Fruit fly (Drosophila melanogaster) whole organism, pupa: ENCODE results near the gene CG13407.

Experiments
- CG10348 ChIP-seq: fragments of 200-800 bp; sonication (Bioruptor generic); IDR thresholded peaks from 2 replicates; pipeline ENCODE4 v1.3.6; 2022; ENCODE audit warnings: missing biosample characterization, missing genetic modification characterization
- CG12605 ChIP-seq: fragments of 200-800 bp; sonication (Bioruptor generic); IDR thresholded peaks from 2 replicates; pipeline ENCODE4 v1.3.6; 2022; ENCODE audit warnings: missing biosample characterization, missing genetic modification characterization
- CG13204 ChIP-seq: fragments of 200-800 bp; sonication (Bioruptor generic); optimal IDR thresholded peaks from 2 replicates; lab custom pipeline; 2018; ENCODE audit warnings: missing biosample characterization, mild to moderate bottlenecking, missing genetic modification characterization, moderate library complexity
- CG14655 ChIP-seq: fragments of 200-800 bp; sonication (Bioruptor generic); optimal IDR thresholded peaks from 3 replicates; lab custom pipeline; 2017; ENCODE audit warnings: mild to moderate bottlenecking, missing biosample characterization, missing genetic modification reagents, missing genetic modification characterization
- CG15710 ChIP-seq: fragments of 200-800 bp; sonication (Bioruptor generic); optimal IDR thresholded peaks from 2 replicates; lab custom pipeline; 2018; ENCODE audit warnings: missing biosample characterization, mild to moderate bottlenecking, missing genetic modification characterization, moderate library complexity
- CG17806 ChIP-seq: fragments of 200-800 bp; sonication (Bioruptor generic); optimal IDR thresholded peaks from 2 replicates; lab custom pipeline; 2018; ENCODE audit warnings: missing biosample characterization, mild to moderate bottlenecking, missing genetic modification characterization, moderate library complexity
- CG32121 ChIP-seq: fragments of 200-800 bp; sonication (Bioruptor generic); IDR thresholded peaks from 2 replicates; pipeline ENCODE4 v1.3.6; 2022; ENCODE audit warnings: missing biosample characterization, missing genetic modification characterization
- CG34367 ChIP-seq: fragments of 200-800 bp; sonication (Bioruptor generic); optimal IDR thresholded peaks from 2 replicates; lab custom pipeline; 2018; ENCODE audit warnings: missing biosample characterization, mild to moderate bottlenecking, missing genetic modification characterization
- CG4496 ChIP-seq: fragments of 200-800 bp; sonication (Bioruptor generic); IDR thresholded peaks from 3 replicates; pipeline ENCODE4 v1.3.6; 2022; ENCODE audit warnings: missing biosample characterization, missing genetic modification characterization
- CG8159 ChIP-seq: fragments of 200-800 bp; sonication (Bioruptor generic); optimal IDR thresholded peaks from 3 replicates; lab custom pipeline; 2018; ENCODE audit warnings: missing biosample characterization, mild to moderate bottlenecking, missing genetic modification characterization, moderate library complexity
- CG8301 ChIP-seq: fragments of 200-800 bp; sonication (Bioruptor generic); optimal IDR thresholded peaks from 2 replicates; lab custom pipeline; 2018; ENCODE audit warnings: missing biosample characterization, mild to moderate bottlenecking, missing genetic modification characterization
- CG9948 ChIP-seq: fragments of 200-800 bp; sonication (Bioruptor generic); optimal IDR thresholded peaks from 2 replicates; lab custom pipeline; 2018; ENCODE audit warnings: missing biosample characterization, mild to moderate bottlenecking, missing genetic modification characterization, moderate library complexity
- D1 ChIP-seq: fragments of 200-800 bp; sonication (Bioruptor generic); optimal IDR thresholded peaks from 2 replicates; lab custom pipeline; 2018; ENCODE audit warnings: missing biosample characterization, mild to moderate bottlenecking, missing genetic modification characterization, moderate library complexity
- EcR ChIP-seq: fragments of 200-800 bp; sonication (Bioruptor generic); optimal IDR thresholded peaks from 3 replicates; lab custom pipeline; 2019; ENCODE audit warnings: missing biosample characterization, missing genetic modification characterization, mild to moderate bottlenecking, moderate library complexity, missing genetic modification reagents
- Ets98B ChIP-seq: fragments of 200-800 bp; sonication (Bioruptor generic); IDR thresholded peaks from 2 replicates; pipeline ENCODE4 v1.3.6; 2022; ENCODE audit warnings: missing biosample characterization, missing genetic modification characterization
- Pif1A ChIP-seq: fragments of 200-800 bp; sonication (Bioruptor generic); optimal IDR thresholded peaks from 3 replicates; lab custom pipeline; 2016; ENCODE audit warnings: missing biosample characterization, missing genetic modification characterization
- Pif1B ChIP-seq: fragments of 200-800 bp; sonication (Bioruptor generic); optimal IDR thresholded peaks from 3 replicates; lab custom pipeline; 2016; ENCODE audit warnings: missing biosample characterization, missing genetic modification characterization
- Snoo ChIP-seq: fragments of 200-800 bp; sonication (Bioruptor generic); optimal IDR thresholded peaks from 3 replicates; lab custom pipeline; 2017; ENCODE audit warnings: missing biosample characterization, mild to moderate bottlenecking, missing genetic modification characterization, inconsistent platforms
- fd96Ca ChIP-seq: fragments of 200-800 bp; sonication (Bioruptor generic); IDR thresholded peaks from 3 replicates; pipeline ENCODE4 v1.3.6; 2022; ENCODE audit warnings: missing biosample characterization, missing genetic modification characterization
- gl ChIP-seq: fragments of 200-800 bp; sonication (Bioruptor generic); optimal IDR thresholded peaks from 2 replicates; lab custom pipeline; 2018; ENCODE audit warnings: missing biosample characterization, mild to moderate bottlenecking, missing genetic modification characterization
- rn ChIP-seq: fragments of 200-800 bp; sonication (Bioruptor generic); IDR thresholded peaks from 2 replicates; pipeline ENCODE4 v1.3.6; 2022; ENCODE audit warnings: missing biosample characterization, missing genetic modification characterization

The CG13407 gene

dm6 chr3R:22086297-22086696 lies 16.9 kb upstream of the CG13407 start, which contains the start of gene BomT3:
Gene BomT3, minus strand, starts transcription at chr3R:22086397.
- no peak for TF ChIP-seq CG12605
- TF ChIP-seq CG4496 (GFP tag; lab: Robert Waterston, UW), result no peak
- no peak for TF ChIP-seq Pif1B (GFP tag; lab: Kevin White, UChicago)
- TF ChIP-seq EcR (GFP tag; lab: Kevin White, UChicago), result no peak
- no peak for TF ChIP-seq CG9948
- TF ChIP-seq CG15710 (tag; lab: Kevin White, UChicago), result no peak
- TF ChIP-seq Snoo (tag; lab: Kevin White, UChicago), result no peak
- no peak for TF ChIP-seq fd96Ca (GFP tag; lab: Robert Waterston, UW)
- no peak for TF ChIP-seq CG34367 (tag; lab: Kevin White, UChicago)

- TF ChIP-seq CG8301 (tag; lab: Kevin White, UChicago) (no peak), CG15710 (tag; lab: Kevin White, UChicago) (no peak)
These were observed 16.4 kb upstream of the CG13407 start, which contains the start of gene BomBc3 for dm6 chr3R:22086775-22087174. Gene BomBc3, plus strand, starts transcription at chr3R:22087075.

- TF ChIP-seq CG17806 (tag; lab: Kevin White, UChicago) (no peak), Pif1A (GFP tag; lab: Kevin White, UChicago) (no peak), CG8301 (tag; lab: Kevin White, UChicago) (no peak), CG10348 (GFP tag; lab: Robert Waterston, UW) (no peak), CG14655 (GFP tag; lab: Kevin White, UChicago) (no peak), CG15710 (tag; lab: Kevin White, UChicago) (no peak), rn (GFP tag; lab: Robert Waterston, UW) (no peak), Ets98B (GFP tag; lab: Robert Waterston, UW) (no peak), CG12605 (no peak), fd96Ca (GFP tag; lab: Robert Waterston, UW) (no peak), D1 (no peak)
These were observed 9.3 kb upstream of the CG13407 start for dm6 chr3R:22093950-22094349.

dm6 chr3R:22096893-22097292 lies 6.3 kb upstream of the CG13407 start:
- TF ChIP-seq CG12605 (no peak), fd96Ca (GFP tag; lab: Robert Waterston, UW) (no peak), Pif1A (GFP tag; lab: Kevin White, UChicago) (no peak), CG9948 (no peak), CG8301 (tag; lab: Kevin White, UChicago) (no peak), CG10348 (GFP tag; lab: Robert Waterston, UW) (no peak)

- TF ChIP-seq CG17806 (tag; lab: Kevin White, UChicago) (no peak), gl (no peak), CG10348 (GFP tag; lab: Robert Waterston, UW) (no peak), Pif1B (GFP tag; lab: Kevin White, UChicago) (no peak), CG8301 (tag; lab: Kevin White, UChicago) (no peak), CG9948 (no peak), D1 (no peak), CG13204 (no peak), CG8159 (tag; lab: Kevin White, UChicago) (no peak), CG15710 (tag; lab: Kevin White, UChicago) (no peak), rn (GFP tag; lab: Robert Waterston, UW) (no peak), Ets98B (GFP tag; lab: Robert Waterston, UW) (no peak), CG32121 (GFP tag; lab: Robert Waterston, UW) (no peak), Snoo (tag; lab: Kevin White, UChicago) (no peak)
These were observed 5.1 kb downstream of the CG13407 start for dm6 chr3R:22108316-22108715.

dm6 chr3R:22113127-22113526 lies 9.9 kb downstream of the CG13407 start, which contains the start of gene Ir94a:
Gene Ir94a, plus strand, starts transcription at chr3R:22113427.
- TF ChIP-seq D1 (no peak), gl (no peak), Ets98B (GFP tag; lab: Robert Waterston, UW) (no peak), CG12605 (no peak), CG17806 (tag; lab: Kevin White, UChicago) (no peak), CG15710 (tag; lab: Kevin White, UChicago) (no peak), CG10348 (GFP tag; lab: Robert Waterston, UW) (no peak), rn (GFP tag; lab: Robert Waterston, UW) (no peak), CG4496 (GFP tag; lab: Robert Waterston, UW) (no peak), CG9948 (no peak), CG14655 (GFP tag; lab: Kevin White, UChicago) (no peak), EcR (GFP tag; lab: Kevin White, UChicago) (no peak), CG13204 (no peak), Pif1A (GFP tag; lab: Kevin White, UChicago) (no peak), CG32121 (GFP tag; lab: Robert Waterston, UW) (no peak), CG8301 (tag; lab: Kevin White, UChicago) (no peak), CG8159 (tag; lab: Kevin White, UChicago) (no peak), Pif1B (GFP tag; lab: Kevin White, UChicago) (no peak), CG34367 (tag; lab: Kevin White, UChicago) (no peak)
- TF ChIP-seq, all 21 proteins: peak for 0

- no peak for TF ChIP-seq CG10348 (GFP tag; lab: Robert Waterston, UW)
- TF ChIP-seq CG32121 (GFP tag; lab: Robert Waterston, UW), result no peak
- no peak for TF ChIP-seq CG4496 (GFP tag; lab: Robert Waterston, UW)
- no peak for TF ChIP-seq CG15710 (tag; lab: Kevin White, UChicago)
- no peak for TF ChIP-seq Snoo (tag; lab: Kevin White, UChicago)
- no peak for TF ChIP-seq CG9948
- no peak for TF ChIP-seq CG17806 (tag; lab: Kevin White, UChicago)
- no peak for TF ChIP-seq CG34367 (tag; lab: Kevin White, UChicago)
- TF ChIP-seq EcR (GFP tag; lab: Kevin White, UChicago), result no peak
- no peak for TF ChIP-seq CG12605
- no peak for TF ChIP-seq fd96Ca (GFP tag; lab: Robert Waterston, UW)
- no peak for TF ChIP-seq Pif1A (GFP tag; lab: Kevin White, UChicago)
These were observed 13.9 kb downstream of the CG13407 start, which contains the start of gene Ir94b for dm6 chr3R:22117149-22117548. Gene Ir94b, minus strand, starts transcription at chr3R:22117249.
